Worm (Caenorhabditis elegans): ENCODE data around the gene pdtf-1.
A peak's percentile ranks its signal among the peaks of the same experiment; 100 is the strongest.

Gene pdtf-1

ce11 chrIV:8479346-8479745 is 46.5 kb downstream of the pdtf-1 start, which contains the start of gene hlh-12:
Gene hlh-12, minus strand, starts transcription at chrIV:8479446.
- TF ChIP-seq aptf-2 (GFP tag; conservative IDR thresholded peaks at IDR 0.05) (no peak), zim-3 (tag; optimal IDR thresholded peaks at IDR 0.05) (no peak), F10E7.11 (tag; optimal IDR thresholded peaks at IDR 0.05) (no peak), nfyb-1 (GFP tag; IDR thresholded peaks at IDR 0.05) (no peak)

- no peak for TF ChIP-seq ceh-91 (GFP tag; IDR thresholded peaks at IDR 0.05)
- no peak for TF ChIP-seq pbrm-1 (GFP tag; IDR thresholded peaks at IDR 0.05)
- TF ChIP-seq F37B4.10 (GFP tag; IDR thresholded peaks at IDR 0.05): no peak
- no peak for TF ChIP-seq lin-40 (tag; optimal IDR thresholded peaks at IDR 0.05)
- TF ChIP-seq dpl-1 (GFP tag; optimal IDR thresholded peaks at IDR 0.05): no peak
- TF ChIP-seq F52B5.7 (tag; optimal IDR thresholded peaks at IDR 0.05): no peak
- TF ChIP-seq dox-1 (GFP tag; IDR thresholded peaks at IDR 0.05): 0 out of 2 replicates have a peak, but pooled peaks have one; percentile 22
- TF ChIP-seq egl-18 (GFP tag; IDR thresholded peaks at IDR 0.05): no peak
- TF ChIP-seq ceh-58 (GFP tag; IDR thresholded peaks at IDR 0.05): no peak
- no peak for TF ChIP-seq somi-1 (GFP tag; optimal IDR thresholded peaks at IDR 0.05)
- TF ChIP-seq F57C9.4 (tag; optimal IDR thresholded peaks at IDR 0.05): no peak
- TF ChIP-seq let-607 (tag; optimal IDR thresholded peaks at IDR 0.05): no peak
- peak; percentile 38 for TF ChIP-seq atf-7 (tag; optimal IDR thresholded peaks at IDR 0.05)
- no peak for TF ChIP-seq snpc-1.3 (tag; optimal IDR thresholded peaks at IDR 0.05; ENCODE audit: insufficient read depth)
- no peak for TF ChIP-seq F39B2.1 (GFP tag; IDR thresholded peaks at IDR 0.05)
- peak; percentile 87 for TF ChIP-seq ets-4 (GFP tag; optimal IDR thresholded peaks at IDR 0.05)
- no peak for TF ChIP-seq ztf-28 (GFP tag; IDR thresholded peaks at IDR 0.05)
- TF ChIP-seq F33H1.4 (GFP tag; IDR thresholded peaks at IDR 0.05): no peak
- TF ChIP-seq nhr-90 (tag; optimal IDR thresholded peaks at IDR 0.05): peak; percentile 41
- peak; percentile 39; the same call in 1 of the 2 replicates for TF ChIP-seq egl-44 (GFP tag; IDR thresholded peaks at IDR 0.05)
- TF ChIP-seq T26A5.8 (tag; optimal IDR thresholded peaks at IDR 0.05): no peak
- TF ChIP-seq hlh-12 (tag; optimal IDR thresholded peaks at IDR 0.05): no peak
- no peak for TF ChIP-seq madf-6 (GFP tag; IDR thresholded peaks at IDR 0.05)
- no peak for TF ChIP-seq ceh-100 (GFP tag; IDR thresholded peaks at IDR 0.05)
- no peak for TF ChIP-seq B0035.1 (tag; optimal IDR thresholded peaks at IDR 0.05)
- no peak for TF ChIP-seq F22D6.2 (tag; optimal IDR thresholded peaks at IDR 0.05)
- no peak for TF ChIP-seq ztf-22 (GFP tag; optimal IDR thresholded peaks at IDR 0.05)
- peak; percentile 1 for TF ChIP-seq tbp1 (GFP tag; optimal IDR thresholded peaks at IDR 0.05)
- peak; percentile 94 for TF ChIP-seq nhr-80 (tag; optimal IDR thresholded peaks at IDR 0.05)
- no peak for TF ChIP-seq gei-17 (GFP tag; optimal IDR thresholded peaks at IDR 0.05)
- no peak for TF ChIP-seq efl-1 (GFP tag; optimal IDR thresholded peaks at IDR 0.05)
- TF ChIP-seq aptf-3 (GFP tag; IDR thresholded peaks at IDR 0.05): no peak
- TF ChIP-seq hsf-1 (GFP tag; IDR thresholded peaks at IDR 0.05): no peak
- TF ChIP-seq zim-3 (tag; optimal IDR thresholded peaks at IDR 0.05): no peak
- TF ChIP-seq snpc-1.1 (tag; optimal IDR thresholded peaks at IDR 0.05; ENCODE audit: insufficient read depth): no peak
- TF ChIP-seq Y53G8AR.9 (GFP tag; conservative IDR thresholded peaks at IDR 0.05): no peak
- no peak for TF ChIP-seq unc-130 (GFP tag; optimal IDR thresholded peaks at IDR 0.05)
- TF ChIP-seq mel-28 (tag; optimal IDR thresholded peaks at IDR 0.05; ENCODE audit: borderline replicate concordance): no peak
- TF ChIP-seq him-1 (tag; optimal IDR thresholded peaks at IDR 0.05): no peak
Measured at ce11 chrIV:8481308-8481707, 48.5 kb downstream of the pdtf-1 start, which contains the start of gene spp-8. Gene spp-8, plus strand, starts transcription at chrIV:8481664.

Data from whole organism, young adult.